Worm (Caenorhabditis elegans) whole organism, midembryonic: ENCODE results near the gene hsp-12.3.

Experiments used
- T22C8.4 ChIP-seq: fragments of 200-800 bp; sonication (Bioruptor generic); IDR thresholded peaks from 2 replicates; pipeline ENCODE4 v1.3.6; 2022; ENCODE audit warnings: missing genetic modification characterization, missing compliant biosample characterization
- cog-1 ChIP-seq: sonication (generic microtip); optimal IDR thresholded peaks from 2 replicates; lab custom pipeline; 2016; ENCODE audit warnings: missing genetic modification characterization, missing compliant biosample characterization
- flt-1 ChIP-seq: fragments of 200-800 bp; sonication (Bioruptor generic); IDR thresholded peaks from 2 replicates; pipeline ENCODE4 v1.3.6; 2022; ENCODE audit warnings: missing genetic modification characterization, missing compliant biosample characterization
- klf-2 ChIP-seq: fragments of 200-800 bp; sonication (Bioruptor generic); conservative IDR thresholded peaks from 2 replicates; pipeline ENCODE4 v1.3.6; 2022; ENCODE audit warnings: missing genetic modification reagents, missing genetic modification characterization, missing compliant biosample characterization
- med-1 ChIP-seq: sonication (generic microtip); optimal IDR thresholded peaks from 2 replicates; lab custom pipeline; 2017; ENCODE audit warnings: missing genetic modification characterization, mild to moderate bottlenecking, missing compliant biosample characterization, antibody characterized with exemption, missing genetic modification reagents; ENCODE audit not compliant: insufficient read depth
- tab-1 ChIP-seq: fragments of 200-800 bp; sonication (Bioruptor generic); IDR thresholded peaks from 2 replicates; pipeline ENCODE4 v1.3.6; 2022; ENCODE audit warnings: missing genetic modification characterization, missing compliant biosample characterization
- ztf-29 ChIP-seq: fragments of 200-800 bp; sonication (Bioruptor generic); IDR thresholded peaks from 2 replicates; pipeline ENCODE4 v1.3.6; 2022; ENCODE audit warnings: missing genetic modification reagents, missing genetic modification characterization, missing compliant biosample characterization

DNA sequence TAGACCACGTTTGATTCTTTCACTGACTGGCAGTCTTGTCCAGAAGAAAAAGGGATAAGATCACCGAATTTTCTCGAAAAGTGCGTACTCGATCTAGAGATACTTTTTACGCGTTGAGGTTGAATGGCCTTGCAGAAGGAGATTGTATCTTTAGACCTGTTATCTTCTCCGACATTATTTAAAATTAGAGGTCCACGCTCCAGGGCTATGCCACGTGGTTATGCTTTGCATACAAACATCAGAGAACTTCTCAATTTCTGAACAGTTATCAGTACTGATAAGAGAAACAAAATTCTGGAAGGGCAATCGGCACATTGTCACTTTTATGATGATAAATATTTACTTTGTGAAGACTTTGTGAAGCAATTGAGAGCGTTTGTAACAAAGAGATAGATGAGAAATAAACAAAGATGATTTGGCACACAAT lies 3.2 kb downstream of the hsp-12.3 start:
- no peak for TF ChIP-seq cog-1
- TF ChIP-seq tab-1 (GFP tag; lab: Robert Waterston, UW): no peak
- TF ChIP-seq T22C8.4: no peak
- no peak for TF ChIP-seq flt-1 (GFP tag; lab: Robert Waterston, UW)
- 0 out of 2 replicates have a peak, but pooled peaks have one; percentile 21 for TF ChIP-seq klf-2
- TF ChIP-seq med-1: no peak
- TF ChIP-seq ztf-29 (GFP tag; lab: Robert Waterston, UW): no peak
